Worm (Caenorhabditis elegans) whole organism, L3 larva: ENCODE data around the gene krr-1.

Source experiments
- ama-1 ChIP-seq: fragments of 150-350 bp; optimal IDR thresholded peaks from 2 replicates; lab custom pipeline; 2018
- elt-3 ChIP-seq, 3 experiments: fragments of 150-350 bp in 1 of 3; sonication (generic microtip) in 2 of 3; optimal IDR thresholded peaks; 2 replicates in 2 of 3; 4 replicates in 1 of 3; lab custom pipeline; 2014 to 2017; ENCODE audit warnings: missing biosample characterization in 3 of 3, missing genetic modification characterization in 3 of 3
- fkh-10 ChIP-seq: sonication (generic microtip); optimal IDR thresholded peaks from 2 replicates; lab custom pipeline; 2017; ENCODE audit warnings: missing biosample characterization, missing genetic modification reagents, missing genetic modification characterization
- mml-1 ChIP-seq: fragments of 150-350 bp; sonication (generic microtip); optimal IDR thresholded peaks from 3 replicates; lab custom pipeline; 2014; ENCODE audit warnings: missing biosample characterization, missing genetic modification characterization
- nhr-237 ChIP-seq: fragments of 150-350 bp; optimal IDR thresholded peaks from 2 replicates; lab custom pipeline; 2014; ENCODE audit warnings: missing biosample characterization, missing genetic modification characterization
- nhr-25 ChIP-seq: sonication (generic microtip); optimal IDR thresholded peaks from 2 replicates; lab custom pipeline; 2017; ENCODE audit warnings: missing biosample characterization, missing genetic modification characterization
- nhr-76 ChIP-seq: fragments of 150-350 bp; sonication (generic microtip); optimal IDR thresholded peaks from 5 replicates; lab custom pipeline; 2014; ENCODE audit warnings: missing biosample characterization, missing genetic modification characterization

DNA sequence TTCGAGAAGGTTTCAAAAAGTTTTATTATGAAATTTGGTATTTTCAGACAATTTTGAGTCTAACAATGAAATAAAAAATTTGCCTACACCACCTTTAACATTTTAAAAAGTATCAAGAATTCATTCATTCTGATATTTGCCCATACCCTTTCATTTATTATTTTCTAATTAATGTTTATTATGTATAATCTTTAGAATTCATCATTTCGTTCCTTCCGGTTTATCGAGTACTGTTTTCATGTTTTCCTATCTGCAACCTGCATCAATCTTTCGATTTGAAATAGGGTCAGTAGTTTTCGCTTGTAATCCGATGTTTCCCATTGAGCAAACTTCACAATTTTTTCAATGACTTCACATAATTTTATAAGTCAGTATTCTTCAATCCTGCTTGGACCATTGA, 38.4 kb downstream of the krr-1 start, which contains the start of gene C13A2.6:
- TF ChIP-seq nhr-76 (tag; lab: Kevin White, UChicago) (no peak), fkh-10 (GFP tag; lab: Kevin White, UChicago) (no peak), ama-1 (lab: Kevin White, UChicago) (no peak), nhr-25 (tag; lab: Kevin White, UChicago) (no peak), nhr-237 (tag; lab: Kevin White, UChicago) (no peak), elt-3 (tag; optimal IDR thresholded peaks at IDR 0.05; lab: Kevin White, UChicago) (no peak), mml-1 (no peak)
